Fruit fly (Drosophila melanogaster) whole organism, adult: ENCODE data around the gene Sarm.

Experiments used
- CG12768 ChIP-seq: fragments of 200-800 bp; sonication (Bioruptor generic); optimal IDR thresholded peaks from 2 replicates; lab custom pipeline; 2017; ENCODE audit warnings: missing biosample characterization, missing genetic modification characterization, mild to moderate bottlenecking, moderate library complexity, missing genetic modification reagents
- CG14711 ChIP-seq: fragments of 200-800 bp; sonication (Bioruptor generic); optimal IDR thresholded peaks from 2 replicates; lab custom pipeline; 2018; ENCODE audit warnings: missing biosample characterization, mild to moderate bottlenecking, missing genetic modification characterization, moderate library complexity
- CG33017 ChIP-seq: fragments of 200-800 bp; sonication (Bioruptor generic); optimal IDR thresholded peaks from 2 replicates; lab custom pipeline; 2018; ENCODE audit warnings: missing biosample characterization, mild to moderate bottlenecking, missing genetic modification characterization, moderate library complexity
- CG7045 ChIP-seq: fragments of 200-800 bp; sonication (Bioruptor generic); optimal IDR thresholded peaks from 2 replicates; lab custom pipeline; 2017; ENCODE audit warnings: missing biosample characterization, mild to moderate bottlenecking, missing genetic modification characterization
- Clk ChIP-seq: fragments of 200-800 bp; sonication (Bioruptor generic); optimal IDR thresholded peaks from 2 replicates; lab custom pipeline; 2017; ENCODE audit warnings: missing biosample characterization, missing genetic modification characterization
- Crg-1 ChIP-seq: fragments of 200-800 bp; sonication (Bioruptor generic); optimal IDR thresholded peaks from 2 replicates; lab custom pipeline; 2016; ENCODE audit warnings: missing biosample characterization, missing genetic modification characterization
- kay ChIP-seq: fragments of 200-800 bp; sonication (Bioruptor generic); peaks from one replicate; lab custom pipeline; 2016; ENCODE audit warnings: missing biosample characterization, missing genetic modification characterization, borderline replicate concordance
- ovo ChIP-seq: fragments of 200-800 bp; sonication (Bioruptor generic); optimal IDR thresholded peaks from 2 replicates; lab custom pipeline; 2016; ENCODE audit warnings: missing biosample characterization, missing genetic modification characterization
- pad ChIP-seq: fragments of 200-800 bp; sonication (Bioruptor generic); optimal IDR thresholded peaks from 3 replicates; lab custom pipeline; 2017; ENCODE audit warnings: missing biosample characterization, missing genetic modification characterization, mild to moderate bottlenecking, moderate library complexity, missing genetic modification reagents

DNA sequence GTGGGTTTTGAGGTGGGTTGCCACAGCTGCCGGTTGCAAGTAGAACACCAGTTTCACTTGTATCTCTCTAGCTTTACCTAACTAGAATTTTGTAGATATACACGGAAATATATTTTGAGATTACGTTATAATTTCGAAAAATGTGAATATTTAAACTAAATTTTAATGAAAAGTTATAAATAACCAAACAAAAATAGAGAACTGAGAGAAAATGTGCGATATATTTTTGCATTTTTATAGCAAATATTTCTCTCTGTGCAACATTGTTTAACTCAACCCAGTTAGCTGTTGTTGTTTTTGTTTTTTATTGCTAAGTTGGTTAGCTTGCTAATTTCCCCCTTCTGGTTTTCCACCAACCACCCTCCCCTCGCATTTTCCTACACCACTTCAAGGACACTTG is 20.1 kb upstream of the Sarm start:
- no peak for TF ChIP-seq kay (GFP tag; lab: Kevin White, UChicago)
- TF ChIP-seq ovo (GFP tag; lab: Kevin White, UChicago) = no peak
- TF ChIP-seq CG33017 (tag; lab: Kevin White, UChicago) = no peak
- TF ChIP-seq CG14711 = no peak
- TF ChIP-seq Crg-1 = no peak
- TF ChIP-seq CG12768 (GFP tag; lab: Kevin White, UChicago) = no peak
- no peak for TF ChIP-seq Clk
- TF ChIP-seq CG7045 (GFP tag; lab: Kevin White, UChicago) = no peak
- TF ChIP-seq pad (GFP tag; lab: Kevin White, UChicago) = no peak
